Worm (Caenorhabditis elegans): ENCODE data around the gene zipt-16.

Gene zipt-16

ce11 chrV:11445375-11445774 is 17.4 kb upstream of the zipt-16 start (continued):
- TF ChIP-seq R02D3.7 (tag; optimal IDR thresholded peaks at IDR 0.05) (no peak), lin-1 (GFP tag; IDR thresholded peaks at IDR 0.05) (no peak), set-16 (GFP tag; IDR thresholded peaks at IDR 0.05) (peak; percentile 60; the same call in 1 of the 2 replicates), ceh-28 (tag; optimal IDR thresholded peaks at IDR 0.05) (peak; percentile 56), hif-1 (tag; optimal IDR thresholded peaks at IDR 0.05) (peak in 1 of 2 experiments; percentile 18), Y75B8A.6 (GFP tag; IDR thresholded peaks at IDR 0.05) (no peak), mdl-1 (tag; optimal IDR thresholded peaks at IDR 0.05) (peak in 1 of 2 experiments; percentile 56), pha-4 (GFP tag; IDR thresholded peaks at IDR 0.05) (no peak), pha-4 (tag; optimal IDR thresholded peaks at IDR 0.05) (no peak), zip-11 (GFP tag; IDR thresholded peaks at IDR 0.05) (no peak), egl-43 (GFP tag; IDR thresholded peaks at IDR 0.05) (0 out of 2 replicates have a peak, but pooled peaks have one; percentile 55), php-3 (GFP tag; IDR thresholded peaks at IDR 0.05) (no peak), gei-8 (GFP tag; optimal IDR thresholded peaks at IDR 0.05) (no peak), nhr-102 (tag; optimal IDR thresholded peaks at IDR 0.05) (no peak), unc-62 (GFP tag; optimal IDR thresholded peaks at IDR 0.05 in 1 of 2) (no peak), unc-62 (tag; optimal IDR thresholded peaks at IDR 0.05) (no peak), nhr-237 (tag; optimal IDR thresholded peaks at IDR 0.05) (no peak), aha-1 (tag) (peak; percentile 96)

DNA sequence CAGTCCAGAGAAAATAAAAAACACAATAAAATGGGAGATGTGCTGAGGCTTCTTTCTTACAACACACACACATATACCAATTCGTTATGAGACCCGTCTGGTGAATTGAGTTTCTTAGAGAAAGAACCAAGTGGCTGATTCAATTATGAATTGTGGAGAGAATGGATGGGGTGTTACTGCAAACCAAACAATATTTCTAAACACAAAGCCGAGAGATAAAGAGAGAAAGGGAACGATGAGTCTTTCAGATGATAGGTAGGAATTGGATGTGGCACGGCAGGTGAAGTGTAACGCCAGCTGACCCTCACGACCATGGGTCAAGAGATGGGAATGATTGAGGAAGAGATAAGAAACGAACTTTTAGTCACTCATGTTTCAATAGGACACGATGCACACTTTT is 16.5 kb upstream of the zipt-16 start, which contains the start of gene mig-17:
TSS of gene mig-17 (plus strand) at position 389 of the 400 bp plus-strand sequence.
- TF ChIP-seq jun-1 (tag; optimal IDR thresholded peaks at IDR 0.05) = no peak
- no peak for TF ChIP-seq saeg-2 (GFP tag; IDR thresholded peaks at IDR 0.05)
- TF ChIP-seq aly-2 (tag; optimal IDR thresholded peaks at IDR 0.05) = no peak
- TF ChIP-seq hmg-1.1 (GFP tag; IDR thresholded peaks at IDR 0.05) = no peak
- TF ChIP-seq ctbp-1 (GFP tag; IDR thresholded peaks at IDR 0.05) = no peak
- no peak for TF ChIP-seq nhr-48 (tag; optimal IDR thresholded peaks at IDR 0.05)
- no peak for TF ChIP-seq snpc-1.2 (GFP tag; IDR thresholded peaks at IDR 0.05)
- TF ChIP-seq Y48G9A.11 (GFP tag; IDR thresholded peaks at IDR 0.05) = no peak
- no peak for TF ChIP-seq dmd-9 (GFP tag; IDR thresholded peaks at IDR 0.05)
- TF ChIP-seq lir-3 (tag; optimal IDR thresholded peaks at IDR 0.05) = no peak
- TF ChIP-seq nhr-42 (GFP tag; IDR thresholded peaks at IDR 0.05) = no peak
- no peak for TF ChIP-seq nhr-76 (tag; optimal IDR thresholded peaks at IDR 0.05)
- no peak for TF ChIP-seq skn-1 (tag; optimal IDR thresholded peaks at IDR 0.05)
- no peak for TF ChIP-seq F49E8.2 (tag; optimal IDR thresholded peaks at IDR 0.05; ENCODE audit: borderline replicate concordance)
- TF ChIP-seq egl-27 (tag; optimal IDR thresholded peaks at IDR 0.05) = no peak
- no peak for TF ChIP-seq mxl-3 (GFP tag; optimal IDR thresholded peaks at IDR 0.05)
- TF ChIP-seq unc-62 (GFP tag; optimal IDR thresholded peaks at IDR 0.05 in 1 of 2) = no peak
- no peak for TF ChIP-seq unc-62 (tag; optimal IDR thresholded peaks at IDR 0.05)
- no peak for TF ChIP-seq egl-43 (GFP tag; IDR thresholded peaks at IDR 0.05)
- no peak for TF ChIP-seq D1046.2 (GFP tag; IDR thresholded peaks at IDR 0.05)
- no peak for TF ChIP-seq dve-1 (tag; optimal IDR thresholded peaks at IDR 0.05; ENCODE audit: insufficient read depth)

- no peak for TF ChIP-seq D1046.2 (GFP tag; IDR thresholded peaks at IDR 0.05)
- no peak for TF ChIP-seq nhr-6 (tag; optimal IDR thresholded peaks at IDR 0.05)
- TF ChIP-seq Y48G9A.11 (GFP tag; IDR thresholded peaks at IDR 0.05) = no peak
- TF ChIP-seq php-3 (GFP tag; IDR thresholded peaks at IDR 0.05) = no peak
- TF ChIP-seq snpc-4 (tag; optimal IDR thresholded peaks at IDR 0.05) = no peak
- no peak for TF ChIP-seq skn-1 (tag; optimal IDR thresholded peaks at IDR 0.05)
- peak; percentile 93 for TF ChIP-seq set-16 (GFP tag; IDR thresholded peaks at IDR 0.05)
- no peak for TF ChIP-seq lir-3 (tag; optimal IDR thresholded peaks at IDR 0.05)
- TF ChIP-seq dmd-8 (GFP tag; IDR thresholded peaks at IDR 0.05) = no peak
- TF ChIP-seq F44E2.7 (GFP tag; IDR thresholded peaks at IDR 0.05) = 0 out of 2 replicates have a peak, but pooled peaks have one; percentile 18
- TF ChIP-seq duxl-1 (tag; optimal IDR thresholded peaks at IDR 0.05; ENCODE audit: poor library complexity) = no peak
- no peak for TF ChIP-seq cey-2 (tag; optimal IDR thresholded peaks at IDR 0.05; ENCODE audit: borderline replicate concordance, insufficient read depth)
- TF ChIP-seq Y75B8A.6 (GFP tag; IDR thresholded peaks at IDR 0.05) = no peak
- no peak for TF ChIP-seq sdz-12 (GFP tag; optimal IDR thresholded peaks at IDR 0.05)
- no peak for TF ChIP-seq dmd-9 (GFP tag; IDR thresholded peaks at IDR 0.05)
These were observed 13.4 kb upstream of the zipt-16 start for ce11 chrV:11449404-11449803.

Data from whole organism, L4 larva.